Worm (Caenorhabditis elegans) whole organism, L4 larva: ENCODE measurements around the gene fmo-3.

ENCODE experiments used
- F44E2.7 ChIP-seq: fragments of 200-800 bp; sonication (Bioruptor generic); IDR thresholded peaks from 2 replicates; pipeline ENCODE4 v2.1.2; 2022; ENCODE audit warnings: missing genetic modification characterization, missing compliant biosample characterization
- T20F7.1 ChIP-seq: fragments of 200-800 bp; sonication (Bioruptor generic); optimal IDR thresholded peaks from 2 replicates; lab custom pipeline; 2018; ENCODE audit warnings: mild to moderate bottlenecking, missing genetic modification characterization, missing compliant biosample characterization
- Y105C5A.15 ChIP-seq: fragments of 200-800 bp; sonication (Bioruptor generic); IDR thresholded peaks from 2 replicates; pipeline ENCODE4 v1.3.6; 2022; ENCODE audit warnings: missing genetic modification characterization, missing compliant biosample characterization
- Y48G9A.11 ChIP-seq: fragments of 200-800 bp; sonication (Bioruptor generic); IDR thresholded peaks from 2 replicates; pipeline ENCODE4 v1.3.6; 2022; ENCODE audit warnings: missing genetic modification reagents, missing genetic modification characterization, missing compliant biosample characterization
- Y5F2A.4 ChIP-seq: fragments of 200-800 bp; sonication (Bioruptor generic); optimal IDR thresholded peaks from 2 replicates; lab custom pipeline; 2018; ENCODE audit warnings: mild to moderate bottlenecking, missing genetic modification characterization, missing compliant biosample characterization
- Y75B8A.6 ChIP-seq: fragments of 200-800 bp; sonication (Bioruptor generic); IDR thresholded peaks from 2 replicates; pipeline ENCODE4 v1.3.6; 2022; ENCODE audit warnings: missing genetic modification reagents, missing genetic modification characterization, missing compliant biosample characterization
- ZK337.2 ChIP-seq: fragments of 200-800 bp; sonication (Bioruptor generic); IDR thresholded peaks from 2 replicates; pipeline ENCODE4 v1.3.6; 2022; ENCODE audit warnings: missing genetic modification reagents, missing genetic modification characterization, missing compliant biosample characterization
- aha-1 ChIP-seq: fragments of 150-350 bp; peaks from one replicate; lab custom pipeline; 2014; ENCODE audit warnings: missing biosample characterization, missing genetic modification characterization
- ama-1 ChIP-seq: fragments of 150-350 bp; optimal IDR thresholded peaks from 2 replicates; lab custom pipeline; 2014; ENCODE audit warnings: inconsistent platforms, mixed read lengths
- attf-4 ChIP-seq: sonication (generic microtip); optimal IDR thresholded peaks from 3 replicates; lab custom pipeline; 2017; ENCODE audit warnings: missing biosample characterization, missing genetic modification characterization
- ceh-20 ChIP-seq: fragments of 200-800 bp; sonication (Bioruptor generic); IDR thresholded peaks from 2 replicates; pipeline ENCODE4 v1.3.6; 2022; ENCODE audit warnings: missing genetic modification reagents, missing genetic modification characterization, missing compliant biosample characterization
- ceh-44 ChIP-seq: fragments of 200-800 bp; sonication (Bioruptor generic); IDR thresholded peaks from 2 replicates; pipeline ENCODE4 v1.3.6; 2022; ENCODE audit warnings: missing genetic modification reagents, missing genetic modification characterization, missing compliant biosample characterization
- ceh-62 ChIP-seq: sonication (generic microtip); optimal IDR thresholded peaks from 2 replicates; lab custom pipeline; 2017; ENCODE audit warnings: missing biosample characterization, missing genetic modification characterization
- daf-12 ChIP-seq: fragments of 150-350 bp; optimal IDR thresholded peaks from 2 replicates; lab custom pipeline; 2014; ENCODE audit warnings: missing biosample characterization, missing genetic modification reagents, missing genetic modification characterization
- daf-8 ChIP-seq: fragments of 200-800 bp; sonication (Bioruptor generic); IDR thresholded peaks from 2 replicates; pipeline ENCODE4 v1.3.6; 2022; ENCODE audit warnings: missing genetic modification characterization, missing compliant biosample characterization
- dmd-9 ChIP-seq: fragments of 200-800 bp; sonication (Bioruptor generic); IDR thresholded peaks from 2 replicates; pipeline ENCODE4 v1.3.6; 2022; ENCODE audit warnings: missing genetic modification reagents, missing genetic modification characterization, missing compliant biosample characterization
- dpl-1 ChIP-seq: fragments of 150-350 bp; optimal IDR thresholded peaks from 2 replicates; lab custom pipeline; 2014; ENCODE audit warnings: missing biosample characterization, missing genetic modification reagents, missing genetic modification characterization
- dve-1 ChIP-seq: sonication (generic microtip); optimal IDR thresholded peaks from 2 replicates; lab custom pipeline; 2017; ENCODE audit warnings: antibody characterized with exemption, mild to moderate bottlenecking, missing genetic modification characterization, missing compliant biosample characterization; ENCODE audit not compliant: insufficient read depth
- egl-27 ChIP-seq: sonication (generic microtip); optimal IDR thresholded peaks from 3 replicates; lab custom pipeline; 2017; ENCODE audit warnings: missing biosample characterization, missing genetic modification reagents, missing genetic modification characterization
- egl-43 ChIP-seq: fragments of 200-800 bp; sonication (Bioruptor generic); IDR thresholded peaks from 2 replicates; pipeline ENCODE4 v1.3.6; 2022; ENCODE audit warnings: missing genetic modification reagents, missing genetic modification characterization, missing compliant biosample characterization
- fos-1 ChIP-seq: fragments of 150-350 bp; optimal IDR thresholded peaks from 2 replicates; lab custom pipeline; 2014; ENCODE audit warnings: missing biosample characterization, missing genetic modification characterization
- hlh-11 ChIP-seq: fragments of 200-800 bp; sonication (Bioruptor generic); optimal IDR thresholded peaks from 2 replicates; lab custom pipeline; 2018; ENCODE audit warnings: mild to moderate bottlenecking, missing genetic modification characterization, missing compliant biosample characterization
- hmg-1.1 ChIP-seq: fragments of 200-800 bp; sonication (Bioruptor generic); IDR thresholded peaks from 2 replicates; pipeline ENCODE4 v1.3.6; 2022; ENCODE audit warnings: missing genetic modification reagents, missing genetic modification characterization, missing compliant biosample characterization
- jun-1 ChIP-seq: fragments of 150-350 bp; optimal IDR thresholded peaks from 2 replicates; lab custom pipeline; 2014; ENCODE audit warnings: missing biosample characterization, missing genetic modification reagents, missing genetic modification characterization
- lin-13 ChIP-seq: fragments of 150-350 bp; optimal IDR thresholded peaks from 2 replicates; lab custom pipeline; 2014; ENCODE audit warnings: missing biosample characterization, missing genetic modification reagents, missing genetic modification characterization
- lin-15B ChIP-seq: fragments of 150-350 bp; sonication (generic microtip); optimal IDR thresholded peaks from 3 replicates; lab custom pipeline; 2014; ENCODE audit warnings: missing biosample characterization, missing genetic modification characterization
- lsy-2 ChIP-seq, 2 experiments: fragments of 150-350 bp in 1 of 2; sonication (generic microtip) in 1 of 2; optimal IDR thresholded peaks; 2 replicates each; lab custom pipeline; 2014 to 2017; ENCODE audit warnings: missing biosample characterization in 2 of 2, missing genetic modification characterization in 2 of 2
- madf-5 ChIP-seq, 2 experiments: fragments of 200-800 bp; sonication (Bioruptor generic); IDR thresholded peaks; 2 replicates each; pipeline ENCODE4 v1.3.6; 2022; ENCODE audit warnings: missing compliant biosample characterization in 2 of 2, missing genetic modification characterization in 2 of 2
- mdl-1 ChIP-seq, 2 experiments: fragments of 150-350 bp in 1 of 2; sonication (generic microtip) in 1 of 2; optimal IDR thresholded peaks; 2 replicates each; lab custom pipeline; 2014 to 2017; ENCODE audit warnings: missing biosample characterization in 2 of 2, missing genetic modification characterization in 2 of 2
- mdt-29 ChIP-seq: fragments of 200-800 bp; sonication (Bioruptor generic); IDR thresholded peaks from 2 replicates; pipeline ENCODE4 v1.3.6; 2022; ENCODE audit warnings: missing genetic modification reagents, missing genetic modification characterization, missing compliant biosample characterization
- mep-1 ChIP-seq: fragments of 150-350 bp; sonication (generic microtip); optimal IDR thresholded peaks from 3 replicates; lab custom pipeline; 2014; ENCODE audit warnings: missing biosample characterization, missing genetic modification characterization
- mes-2 ChIP-seq: sonication (generic microtip); optimal IDR thresholded peaks from 2 replicates; lab custom pipeline; 2016; ENCODE audit warnings: missing genotype, mild to moderate bottlenecking, missing genetic modification characterization, missing compliant biosample characterization; ENCODE audit not compliant: poor library complexity, severe bottlenecking
- mxl-2 ChIP-seq: fragments of 200-800 bp; sonication (Bioruptor generic); conservative IDR thresholded peaks from 2 replicates; pipeline ENCODE4 v1.3.6; 2022; ENCODE audit warnings: missing genetic modification reagents, missing genetic modification characterization, missing compliant biosample characterization
- mxl-3 ChIP-seq: fragments of 200-800 bp; sonication (Bioruptor generic); optimal IDR thresholded peaks from 2 replicates; lab custom pipeline; 2018; ENCODE audit warnings: mild to moderate bottlenecking, missing genetic modification characterization, missing compliant biosample characterization
- nhr-10 ChIP-seq: fragments of 150-350 bp; optimal IDR thresholded peaks from 2 replicates; lab custom pipeline; 2014; ENCODE audit warnings: missing biosample characterization, missing genetic modification characterization
- nhr-28 ChIP-seq: fragments of 150-350 bp; optimal IDR thresholded peaks from 2 replicates; lab custom pipeline; 2014; ENCODE audit warnings: missing biosample characterization, missing genetic modification characterization
- nhr-41 ChIP-seq: fragments of 200-800 bp; sonication (Bioruptor generic); IDR thresholded peaks from 2 replicates; pipeline ENCODE4 v1.3.6; 2022; ENCODE audit warnings: missing genetic modification reagents, missing genetic modification characterization, missing compliant biosample characterization
- nhr-42 ChIP-seq: fragments of 200-800 bp; sonication (Bioruptor generic); IDR thresholded peaks from 2 replicates; pipeline ENCODE4 v1.3.6; 2022; ENCODE audit warnings: missing genetic modification characterization, missing compliant biosample characterization
- nhr-48 ChIP-seq: sonication (generic microtip); optimal IDR thresholded peaks from 2 replicates; lab custom pipeline; 2016; ENCODE audit warnings: mild to moderate bottlenecking, missing genetic modification characterization, missing compliant biosample characterization
- nhr-77 ChIP-seq: fragments of 150-350 bp; optimal IDR thresholded peaks from 2 replicates; lab custom pipeline; 2014; ENCODE audit warnings: missing biosample characterization, missing genetic modification characterization
- php-3 ChIP-seq: fragments of 200-800 bp; sonication (Bioruptor generic); IDR thresholded peaks from 2 replicates; pipeline ENCODE4 v1.3.6; 2022; ENCODE audit warnings: missing genetic modification reagents, missing genetic modification characterization, missing compliant biosample characterization
- pqm-1 ChIP-seq: sonication (generic microtip); optimal IDR thresholded peaks from 2 replicates; lab custom pipeline; 2017; ENCODE audit warnings: missing biosample characterization, missing genetic modification characterization
- set-16 ChIP-seq: fragments of 200-800 bp; sonication (Bioruptor generic); IDR thresholded peaks from 2 replicates; pipeline ENCODE4 v1.3.6; 2022; ENCODE audit warnings: missing genetic modification reagents, missing genetic modification characterization, missing compliant biosample characterization
- skn-1 ChIP-seq: fragments of 150-350 bp; optimal IDR thresholded peaks from 2 replicates; lab custom pipeline; 2014; ENCODE audit warnings: missing biosample characterization, missing genetic modification characterization
- snpc-1.2 ChIP-seq: fragments of 200-800 bp; sonication (Bioruptor generic); IDR thresholded peaks from 2 replicates; pipeline ENCODE4 v1.3.6; 2022; ENCODE audit warnings: missing genetic modification reagents, missing genetic modification characterization, missing compliant biosample characterization
- snpc-4 ChIP-seq: fragments of 150-350 bp; optimal IDR thresholded peaks from 2 replicates; lab custom pipeline; 2014; ENCODE audit warnings: missing biosample characterization, missing genetic modification characterization
- unc-62 ChIP-seq, 3 experiments: fragments of 150-350 bp in 1 of 3; sonication (generic microtip); optimal IDR thresholded peaks in 2 of 3; peaks in 1 of 3; 1 replicate in 1 of 3; 2 replicates in 2 of 3; lab custom pipeline; 2014 to 2017; ENCODE audit warnings: missing biosample characterization in 3 of 3, missing genetic modification characterization in 3 of 3, missing genetic modification reagents in 3 of 3, missing genotype in 1 of 3
- zfp-2 ChIP-seq: sonication (generic microtip); optimal IDR thresholded peaks from 2 replicates; lab custom pipeline; 2016; ENCODE audit warnings: mild to moderate bottlenecking, missing genetic modification characterization, missing compliant biosample characterization
- zip-11 ChIP-seq: fragments of 200-800 bp; sonication (Bioruptor generic); IDR thresholded peaks from 2 replicates; pipeline ENCODE4 v1.3.6; 2022; ENCODE audit warnings: missing genetic modification characterization, missing compliant biosample characterization
- zip-2 ChIP-seq: fragments of 150-350 bp; optimal IDR thresholded peaks from 2 replicates; lab custom pipeline; 2014; ENCODE audit warnings: missing biosample characterization, missing genetic modification characterization

The fmo-3 gene

ce11 chrIII:10742382-10742860 lies 47.9 kb downstream of the fmo-3 start, which contains the start of the genes tbb-1 and rib-2 (continued):
- TF ChIP-seq dmd-9 (GFP tag; lab: Robert Waterston, UW) (0 out of 2 replicates have a peak, but pooled peaks have one; percentile 32), nhr-28 (tag; lab: Kevin White, UChicago) (peak; percentile 85), nhr-77 (tag; lab: Kevin White, UChicago) (peak; percentile 92), mxl-2 (no peak), egl-27 (no peak), skn-1 (no peak), zip-2 (no peak), T20F7.1 (GFP tag; lab: Kevin White, UChicago) (no peak), Y105C5A.15 (GFP tag; lab: Robert Waterston, UW) (no peak), aha-1 (tag; lab: Kevin White, UChicago) (peak; percentile 89), snpc-1.2 (GFP tag; lab: Robert Waterston, UW) (0 out of 2 replicates have a peak, but pooled peaks have one; percentile 48), hmg-1.1 (GFP tag; lab: Robert Waterston, UW) (no peak), mes-2 (peak; percentile 82), ama-1 (lab: Kevin White, UChicago) (no peak), pqm-1 (tag; lab: Kevin White, UChicago) (peak; percentile 86), ZK337.2 (GFP tag; lab: Robert Waterston, UW) (no peak), lin-13 (peak; percentile 93), nhr-41 (GFP tag; lab: Robert Waterston, UW) (peak; percentile 68; the same call in 1 of the 2 replicates), ceh-44 (GFP tag; lab: Robert Waterston, UW) (0 out of 2 replicates have a peak, but pooled peaks have one; percentile 27), unc-62 (GFP tag; optimal IDR thresholded peaks at IDR 0.05 in 1 of 2; lab: Kevin White, UChicago) (peak in 1 of 2 experiments; percentile 20), unc-62 (tag; optimal IDR thresholded peaks at IDR 0.05; lab: Kevin White, UChicago) (no peak), set-16 (GFP tag; lab: Robert Waterston, UW) (no peak; the same call in 1 of the 2 replicates), F44E2.7 (0 out of 2 replicates have a peak, but pooled peaks have one; percentile 27), daf-12 (tag; lab: Kevin White, UChicago) (no peak), dpl-1 (GFP tag; lab: Kevin White, UChicago) (peak; percentile 91), php-3 (GFP tag; lab: Robert Waterston, UW) (peak; percentile 99), lsy-2 (tag; optimal IDR thresholded peaks at IDR 0.05; lab: Kevin White, UChicago) (peak in 1 of 2 experiments; percentile 87), jun-1 (tag; lab: Kevin White, UChicago) (peak; percentile 39), lin-15B (tag; lab: Kevin White, UChicago) (peak; percentile 24), Y5F2A.4 (GFP tag; lab: Kevin White, UChicago) (no peak), ceh-62 (tag; lab: Kevin White, UChicago) (no peak), zfp-2 (tag; lab: Kevin White, UChicago) (peak; percentile 13), egl-43 (GFP tag; lab: Robert Waterston, UW) (no peak), Y75B8A.6 (GFP tag; lab: Robert Waterston, UW) (no peak), attf-4 (tag; lab: Kevin White, UChicago) (no peak), dve-1 (tag; lab: Kevin White, UChicago) (peak; percentile 96), ceh-20 (GFP tag; lab: Robert Waterston, UW) (0 out of 2 replicates have a peak, but pooled peaks have one; percentile 18), mxl-3 (GFP tag; lab: Kevin White, UChicago) (peak; percentile 90)

ce11 chrIII:10746406-10746807 lies 51.9 kb downstream of the fmo-3 start:
- TF ChIP-seq jun-1 (tag; lab: Kevin White, UChicago) (no peak), mdl-1 (tag; optimal IDR thresholded peaks at IDR 0.05; lab: Kevin White, UChicago) (no peak), fos-1 (tag; lab: Kevin White, UChicago) (no peak), attf-4 (tag; lab: Kevin White, UChicago) (no peak), mep-1 (tag; lab: Kevin White, UChicago) (peak; percentile 30), zip-2 (no peak), lin-13 (no peak), zip-11 (GFP tag; lab: Robert Waterston, UW) (no peak), snpc-4 (tag; lab: Kevin White, UChicago) (no peak), mdt-29 (GFP tag; lab: Robert Waterston, UW) (peak; percentile 45; the same call in 1 of the 2 replicates), daf-8 (GFP tag; lab: Robert Waterston, UW) (no peak), hlh-11 (tag; lab: Kevin White, UChicago) (no peak), Y48G9A.11 (GFP tag; lab: Robert Waterston, UW) (peak; percentile 64), madf-5 (GFP tag; IDR thresholded peaks at IDR 0.05; lab: Robert Waterston, UW) (0 out of 4 replicates have a peak, but pooled peaks of 1 of the 2 experiments have one; percentile 31), ZK337.2 (GFP tag; lab: Robert Waterston, UW) (no peak), nhr-48 (tag; lab: Kevin White, UChicago) (no peak), nhr-10 (no peak), php-3 (GFP tag; lab: Robert Waterston, UW) (no peak), egl-27 (no peak), nhr-42 (no peak)
